Worm (Caenorhabditis elegans): ENCODE results near the gene fmi-1.

fmi-1 gene

DNA sequence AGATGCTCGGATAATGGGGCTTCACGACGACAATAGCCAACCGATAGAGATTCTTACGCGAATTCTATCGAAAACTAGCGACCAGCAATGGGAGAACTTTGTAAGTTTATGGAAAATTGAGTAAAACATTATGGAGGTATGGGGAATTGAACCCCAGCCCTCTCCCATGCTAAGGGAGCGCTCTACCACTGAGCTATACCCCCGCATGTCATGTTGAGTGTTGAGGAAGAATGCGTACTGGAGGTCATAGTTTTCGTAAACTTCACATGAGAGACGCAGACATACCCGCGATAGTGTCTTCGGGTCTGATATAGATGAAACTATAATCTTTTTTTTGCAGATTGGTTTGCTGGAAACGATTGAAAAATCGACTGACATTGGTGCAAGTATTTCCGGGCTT is 15.5 kb upstream of the fmi-1 start:
- peak; percentile 16 for TF ChIP-seq elt-1 (tag; optimal IDR thresholded peaks at IDR 0.05; ENCODE audit: borderline replicate concordance, insufficient read depth)
- no peak for TF ChIP-seq hlh-1 (tag; optimal IDR thresholded peaks at IDR 0.05)
- TF ChIP-seq snpc-4 (tag; optimal IDR thresholded peaks at IDR 0.05) = no peak
- TF ChIP-seq unc-39 (tag; optimal IDR thresholded peaks at IDR 0.05) = no peak
- peak; percentile 62 for TF ChIP-seq tbx-8 (GFP tag; optimal IDR thresholded peaks at IDR 0.05)
- peak; percentile 79 for TF ChIP-seq cnd-1 (tag; optimal IDR thresholded peaks at IDR 0.05)
- TF ChIP-seq nhr-2 (tag; optimal IDR thresholded peaks at IDR 0.05) = no peak
- no peak for TF ChIP-seq ceh-39 (tag; optimal IDR thresholded peaks at IDR 0.05)
- TF ChIP-seq lsy-2 (tag; optimal IDR thresholded peaks at IDR 0.05) = no peak
- TF ChIP-seq bed-3 (GFP tag; optimal IDR thresholded peaks at IDR 0.05) = peak; percentile 74
- peak; percentile 37 for TF ChIP-seq unc-62 (GFP tag; optimal IDR thresholded peaks at IDR 0.05)
- peak; percentile 87 for TF ChIP-seq unc-120 (tag; optimal IDR thresholded peaks at IDR 0.05; ENCODE audit: poor library complexity, severe bottlenecking)
- TF ChIP-seq ces-1 (GFP tag; optimal IDR thresholded peaks at IDR 0.05) = no peak
- peak; percentile 43 for TF ChIP-seq lin-13 (tag; optimal IDR thresholded peaks at IDR 0.05)
- peak; percentile 87 for TF ChIP-seq drap-1 (GFP tag; optimal IDR thresholded peaks at IDR 0.05)
- peak; percentile 92 for TF ChIP-seq ceh-83 (GFP tag; optimal IDR thresholded peaks at IDR 0.05)
- no peak for TF ChIP-seq nhr-76 (tag; optimal IDR thresholded peaks at IDR 0.05)
- TF ChIP-seq lin-32 (GFP tag; optimal IDR thresholded peaks at IDR 0.05) = peak; percentile 86
- peak; percentile 93 for TF ChIP-seq sptf-1 (tag; optimal IDR thresholded peaks at IDR 0.05)
- TF ChIP-seq nhr-237 (tag; optimal IDR thresholded peaks at IDR 0.05) = peak; percentile 10
- peak; percentile 94 for TF ChIP-seq mls-2 (tag; optimal IDR thresholded peaks at IDR 0.05)
- no peak for TF ChIP-seq ztf-11 (tag; optimal IDR thresholded peaks at IDR 0.05)
- peak; percentile 80 for TF ChIP-seq sem-2 (GFP tag; optimal IDR thresholded peaks at IDR 0.05)
- TF ChIP-seq nhr-28 (tag; optimal IDR thresholded peaks at IDR 0.05) = peak; percentile 69
- peak; percentile 90 for TF ChIP-seq ham-2 (GFP tag; optimal IDR thresholded peaks at IDR 0.05)
- TF ChIP-seq flh-1 (GFP tag; optimal IDR thresholded peaks at IDR 0.05) = peak; percentile 41
- TF ChIP-seq ceh-43 (GFP tag; optimal IDR thresholded peaks at IDR 0.05) = peak; percentile 78
- TF ChIP-seq pha-4 (tag; optimal IDR thresholded peaks at IDR 0.05) = peak; percentile 29
- TF ChIP-seq mep-1 (tag; optimal IDR thresholded peaks at IDR 0.05) = peak; percentile 26
- TF ChIP-seq mab-5 (tag; optimal IDR thresholded peaks at IDR 0.05) = no peak
- peak; percentile 87 for TF ChIP-seq M03D4.4 (tag; optimal IDR thresholded peaks at IDR 0.05)

DNA sequence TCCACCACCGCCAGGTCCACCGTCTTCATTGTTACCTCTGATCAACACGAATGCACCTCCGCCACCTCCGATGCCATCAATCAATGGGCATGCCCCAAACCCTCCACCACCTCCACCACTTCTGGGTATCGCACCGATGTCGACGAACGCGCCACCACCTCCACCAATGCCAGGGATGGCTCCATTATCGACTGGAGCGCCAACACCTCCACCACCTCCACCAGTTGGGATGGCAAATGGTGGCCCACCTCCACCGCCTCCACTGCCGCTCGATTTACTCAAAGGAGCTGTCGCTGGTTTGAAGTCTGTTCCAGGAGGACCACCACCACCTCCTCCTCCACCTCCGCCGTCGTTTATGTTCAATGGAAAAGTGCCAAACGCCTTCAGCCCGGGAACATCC is 14.5 kb upstream of the fmi-1 start:
- no peak for TF ChIP-seq unc-62 (GFP tag; optimal IDR thresholded peaks at IDR 0.05)
- TF ChIP-seq cnd-1 (tag; optimal IDR thresholded peaks at IDR 0.05) = no peak
- TF ChIP-seq zip-8 (tag; optimal IDR thresholded peaks at IDR 0.05) = no peak
- TF ChIP-seq unc-39 (tag; optimal IDR thresholded peaks at IDR 0.05) = no peak
- TF ChIP-seq mab-5 (tag; optimal IDR thresholded peaks at IDR 0.05) = no peak
- no peak for TF ChIP-seq sptf-1 (tag; optimal IDR thresholded peaks at IDR 0.05)
- no peak for TF ChIP-seq ces-1 (GFP tag; optimal IDR thresholded peaks at IDR 0.05)
- TF ChIP-seq elt-3 (tag; optimal IDR thresholded peaks at IDR 0.05) = no peak

DNA sequence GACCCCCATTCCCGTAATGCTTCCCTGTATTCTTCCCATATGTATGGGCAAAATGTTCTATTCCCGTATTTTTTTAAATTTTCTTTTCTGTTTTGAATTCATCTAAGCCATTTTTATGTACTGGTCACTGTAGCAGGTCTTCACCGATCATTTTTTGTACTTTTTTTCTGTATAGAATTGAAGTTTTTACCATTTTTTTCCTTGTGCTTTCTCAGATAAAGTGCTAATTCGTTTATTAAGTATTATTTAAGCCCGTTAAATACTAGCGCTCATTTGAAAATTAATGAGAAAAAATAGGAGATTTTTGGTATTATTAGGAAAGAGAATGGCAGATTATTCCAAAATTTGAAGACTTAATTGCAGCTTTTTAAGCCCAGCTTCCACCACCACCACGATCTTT is 12.1 kb upstream of the fmi-1 start:
- TF ChIP-seq unc-120 (tag; optimal IDR thresholded peaks at IDR 0.05; ENCODE audit: poor library complexity, severe bottlenecking) (no peak), unc-39 (tag; optimal IDR thresholded peaks at IDR 0.05) (no peak), mep-1 (tag; optimal IDR thresholded peaks at IDR 0.05) (no peak), ceh-83 (GFP tag; optimal IDR thresholded peaks at IDR 0.05) (no peak), nhr-76 (tag; optimal IDR thresholded peaks at IDR 0.05) (no peak), zip-8 (tag; optimal IDR thresholded peaks at IDR 0.05) (no peak), ceh-39 (tag; optimal IDR thresholded peaks at IDR 0.05) (no peak), elt-3 (tag; optimal IDR thresholded peaks at IDR 0.05) (no peak), nhr-2 (tag; optimal IDR thresholded peaks at IDR 0.05) (no peak), lin-13 (tag; optimal IDR thresholded peaks at IDR 0.05) (no peak), nhr-12 (tag; optimal IDR thresholded peaks at IDR 0.05) (no peak), drap-1 (GFP tag; optimal IDR thresholded peaks at IDR 0.05) (no peak), sem-2 (GFP tag; optimal IDR thresholded peaks at IDR 0.05) (no peak), lin-32 (GFP tag; optimal IDR thresholded peaks at IDR 0.05) (no peak)

DNA sequence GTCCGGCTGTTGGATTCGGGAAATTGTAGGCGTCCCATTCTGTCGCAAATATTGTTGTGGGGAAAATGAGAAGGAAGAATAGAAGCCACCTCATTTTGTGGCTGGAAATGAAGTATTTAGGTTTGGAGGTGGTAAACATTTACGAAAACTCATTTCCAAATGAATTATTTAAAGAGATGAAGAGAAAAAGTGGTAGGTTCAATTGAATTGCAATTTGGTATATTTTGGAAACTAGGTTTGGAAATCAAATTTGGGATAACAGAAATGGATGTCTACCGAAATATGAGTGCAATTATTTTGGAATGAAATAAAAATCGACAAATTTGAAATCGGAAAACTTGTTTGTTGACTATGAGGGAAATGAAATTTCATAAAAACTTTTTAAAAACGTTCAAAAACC is 10.0 kb upstream of the fmi-1 start, which contains the start of gene F15B9.10:
TSS of gene F15B9.10 (minus strand) at position 101 of the 400 bp plus-strand sequence.
- no peak for TF ChIP-seq elt-3 (tag; optimal IDR thresholded peaks at IDR 0.05)
- TF ChIP-seq mep-1 (tag; optimal IDR thresholded peaks at IDR 0.05) = no peak
- TF ChIP-seq ceh-39 (tag; optimal IDR thresholded peaks at IDR 0.05) = no peak
- TF ChIP-seq nhr-28 (tag; optimal IDR thresholded peaks at IDR 0.05) = no peak
- TF ChIP-seq snpc-4 (tag; optimal IDR thresholded peaks at IDR 0.05) = no peak
- TF ChIP-seq ces-1 (GFP tag; optimal IDR thresholded peaks at IDR 0.05) = no peak
- TF ChIP-seq hlh-1 (tag; optimal IDR thresholded peaks at IDR 0.05) = no peak

Measured in whole organism, mixed stage, embryonic.